Fruit fly (Drosophila melanogaster): Measurements from ENCODE around the gene Kif19A.

The Kif19A gene

DNA sequence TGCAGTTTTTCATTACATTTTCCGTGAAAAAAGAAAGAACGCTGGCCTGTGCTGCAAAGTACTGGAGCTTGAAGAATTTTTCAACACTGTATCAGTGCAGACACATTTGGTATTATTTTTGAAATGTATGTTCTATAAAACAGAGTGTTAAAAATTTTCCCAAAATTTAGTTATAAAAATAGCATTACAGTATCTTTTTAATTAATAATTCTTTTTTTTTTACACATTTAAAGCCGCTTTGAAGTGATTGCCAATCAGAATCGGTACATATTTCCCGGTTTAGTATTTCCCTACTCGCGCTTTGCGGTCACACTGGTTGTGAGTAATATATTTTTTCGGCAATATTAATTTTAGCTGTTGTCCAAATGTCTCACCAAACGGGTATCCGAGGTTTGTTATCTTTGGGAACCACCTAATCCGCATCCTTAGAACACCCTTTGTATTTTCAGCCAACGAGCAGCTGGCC, 4.1 kb upstream of the Kif19A start, which contains the start of the genes Abi and twf (continued):
- no peak for TF ChIP-seq usp (GFP tag; optimal IDR thresholded peaks at IDR 0.05)
- peak; percentile 60 for TF ChIP-seq CG10979 (tag; optimal IDR thresholded peaks at IDR 0.05)
- TF ChIP-seq en (GFP tag; optimal IDR thresholded peaks at IDR 0.05), result peak; percentile 17
- TF ChIP-seq eve (GFP tag; optimal IDR thresholded peaks at IDR 0.05), result no peak
- peak; percentile 74 for TF ChIP-seq CG11504 (tag; optimal IDR thresholded peaks at IDR 0.05)
- peak; percentile 23 for TF ChIP-seq vfl (GFP tag; optimal IDR thresholded peaks at IDR 0.05)
- no peak for TF ChIP-seq Lim3 (GFP tag; IDR thresholded peaks at IDR 0.05)
- TF ChIP-seq ham (GFP tag; IDR thresholded peaks at IDR 0.05), result no peak
- peak in 1 of 3 experiments; percentile 36 for TF ChIP-seq Stat92E (GFP tag; optimal IDR thresholded peaks at IDR 0.05)
- TF ChIP-seq pb (GFP tag; optimal IDR thresholded peaks at IDR 0.05), result no peak
- no peak for TF ChIP-seq yki (optimal IDR thresholded peaks at IDR 0.05)
- 0 out of 2 replicates have a peak, but pooled peaks have one; percentile 19 for TF ChIP-seq sim (GFP tag; IDR thresholded peaks at IDR 0.05)
- TF ChIP-seq caup (GFP tag; optimal IDR thresholded peaks at IDR 0.05; ENCODE audit: severe bottlenecking), result peak; percentile 68
- peak; percentile 61; the same call in 2 of the 3 replicates for TF ChIP-seq ken (GFP tag; IDR thresholded peaks at IDR 0.05)
- TF ChIP-seq Lpt (GFP tag; optimal IDR thresholded peaks at IDR 0.05), result no peak
- TF ChIP-seq h (optimal IDR thresholded peaks at IDR 0.05), result no peak
- peak; percentile 67 for TF ChIP-seq Hmr (GFP tag; optimal IDR thresholded peaks at IDR 0.05)
- TF ChIP-seq CG32772 (GFP tag; IDR thresholded peaks at IDR 0.05), result peak; percentile 39
- TF ChIP-seq Xrp1 (GFP tag; IDR thresholded peaks at IDR 0.05), result peak; percentile 72; the same call in 1 of the 2 replicates
- TF ChIP-seq schlank (tag; optimal IDR thresholded peaks at IDR 0.05), result peak; percentile 9
- TF ChIP-seq CG30403 (GFP tag; optimal IDR thresholded peaks at IDR 0.05), result peak; percentile 90
- TF ChIP-seq jing (GFP tag; optimal IDR thresholded peaks at IDR 0.05), result no peak
- no peak for TF ChIP-seq hbn (GFP tag; IDR thresholded peaks at IDR 0.05; ENCODE audit: partially characterized antibody)
- TF ChIP-seq Ets97D (GFP tag; optimal IDR thresholded peaks at IDR 0.05), result peak; percentile 63
- TF ChIP-seq trh (GFP tag; optimal IDR thresholded peaks at IDR 0.05), result peak; percentile 38
- TF ChIP-seq cad (GFP tag; optimal IDR thresholded peaks at IDR 0.05), result no peak
- no peak for TF ChIP-seq ab (GFP tag; optimal IDR thresholded peaks at IDR 0.05)
- TF ChIP-seq Nf-YC (tag; optimal IDR thresholded peaks at IDR 0.05), result no peak
- TF ChIP-seq CG10274 (GFP tag; optimal IDR thresholded peaks at IDR 0.05), result no peak
- no peak for TF ChIP-seq CG12769 (tag; optimal IDR thresholded peaks at IDR 0.05)
- TF ChIP-seq tna (GFP tag; IDR thresholded peaks at IDR 0.05; ENCODE audit: partially characterized antibody), result no peak
- TF ChIP-seq CG17359 (tag; optimal IDR thresholded peaks at IDR 0.05), result peak; percentile 61
- TF ChIP-seq CG14441 (GFP tag; IDR thresholded peaks at IDR 0.05), result peak; percentile 49; the same call in 1 of the 2 replicates
- TF ChIP-seq CG8944 (GFP tag; optimal IDR thresholded peaks at IDR 0.05), result peak; percentile 33
- TF ChIP-seq Hmx (GFP tag; optimal IDR thresholded peaks at IDR 0.05), result peak; percentile 38
- TF ChIP-seq CG15514 (GFP tag; optimal IDR thresholded peaks at IDR 0.05), result peak; percentile 62
- TF ChIP-seq Eip74EF (GFP tag; optimal IDR thresholded peaks at IDR 0.05), result peak in 1 of 2 experiments; percentile 9
- TF ChIP-seq CG4328 (GFP tag; optimal IDR thresholded peaks at IDR 0.05), result no peak
- TF ChIP-seq CG31441 (GFP tag; IDR thresholded peaks at IDR 0.05), result peak; percentile 71
- TF ChIP-seq Elba2 (GFP tag; optimal IDR thresholded peaks at IDR 0.05), result peak; percentile 99
- TF ChIP-seq tin (GFP tag; optimal IDR thresholded peaks at IDR 0.05), result peak; percentile 71
- peak; percentile 78 for TF ChIP-seq Adf1 (GFP tag; IDR thresholded peaks at IDR 0.05)
- peak; percentile 79 for TF ChIP-seq CG2120 (GFP tag; optimal IDR thresholded peaks at IDR 0.05)
- TF ChIP-seq H2.0 (GFP tag; IDR thresholded peaks at IDR 0.05), result peak; percentile 52
- peak; percentile 47 for TF ChIP-seq ERR (GFP tag; optimal IDR thresholded peaks at IDR 0.05)
- no peak for TF ChIP-seq Kr (GFP tag; optimal IDR thresholded peaks at IDR 0.05)
- TF ChIP-seq ttk (GFP tag; IDR thresholded peaks at IDR 0.05), result peak; percentile 41
- TF ChIP-seq oc (tag; optimal IDR thresholded peaks at IDR 0.05), result no peak
- peak; percentile 58 for TF ChIP-seq Fer1 (GFP tag; optimal IDR thresholded peaks at IDR 0.05)
- TF ChIP-seq Tbp (GFP tag; optimal IDR thresholded peaks at IDR 0.05), result no peak
- TF ChIP-seq CG6175 (GFP tag; IDR thresholded peaks at IDR 0.05), result 0 out of 3 replicates have a peak, but pooled peaks have one; percentile 16
